Fruit fly (Drosophila melanogaster) Kc167 (cell line): ENCODE measurements around the gene sky.

Experiments used
- Myc ChIP-seq: fragments of >200 bp; optimal IDR thresholded peaks from 2 replicates; lab custom pipeline; 2017; ENCODE audit warnings: missing external identifiers
- Sin3A ChIP-seq: fragments of >200 bp; optimal IDR thresholded peaks from 2 replicates; lab custom pipeline; 2018; ENCODE audit warnings: missing external identifiers
- h ChIP-seq: fragments of >200 bp; optimal IDR thresholded peaks from 3 replicates; lab custom pipeline; 2018; ENCODE audit warnings: missing external identifiers
- insv ChIP-seq: fragments of >200 bp; optimal IDR thresholded peaks from 3 replicates; lab custom pipeline; 2018; ENCODE audit warnings: missing external identifiers
- psq ChIP-seq: fragments of >200 bp; optimal IDR thresholded peaks from 2 replicates; lab custom pipeline; 2017; ENCODE audit warnings: missing external identifiers
- ttk ChIP-seq: sonication (Bioruptor generic); optimal IDR thresholded peaks from 2 replicates; lab custom pipeline; 2017; ENCODE audit warnings: missing external identifiers

DNA sequence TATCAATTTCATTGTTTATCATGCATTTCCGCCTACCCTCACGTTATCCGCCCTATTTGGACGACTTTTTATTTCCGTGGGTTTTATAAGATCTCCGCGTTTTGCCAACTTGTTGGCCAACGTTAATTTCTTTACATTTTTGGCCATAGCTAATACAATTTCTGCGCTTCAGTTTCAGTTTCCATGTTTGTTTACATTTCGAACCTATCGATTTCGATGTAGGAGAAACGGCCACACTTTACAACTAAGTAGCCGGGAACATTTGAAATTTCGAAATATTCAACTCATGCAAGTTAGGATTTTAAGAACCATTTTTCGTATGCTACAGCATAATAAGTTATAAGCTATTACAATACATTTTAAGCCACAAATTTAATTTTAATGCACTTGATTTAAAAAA is 8.9 kb upstream of the sky start, which contains the start of gene Nthl1:
- TF ChIP-seq psq: no peak
- TF ChIP-seq ttk (lab: Kevin White, UChicago): no peak
- no peak for TF ChIP-seq Sin3A (lab: Kevin White, UChicago)
- no peak for TF ChIP-seq Myc (lab: Kevin White, UChicago)
- no peak for TF ChIP-seq insv
- no peak for TF ChIP-seq h
